Worm (Caenorhabditis elegans) whole organism, early embryonic: ENCODE results near the gene sup-18.

Experiments
- F13C5.2 ChIP-seq: sonication (generic microtip); optimal IDR thresholded peaks from 2 replicates; lab custom pipeline; 2017; ENCODE audit warnings: mild to moderate bottlenecking, missing genetic modification characterization, inconsistent platforms, missing compliant biosample characterization
- aly-1 ChIP-seq: sonication (generic microtip); optimal IDR thresholded peaks from 2 replicates; lab custom pipeline; 2016; ENCODE audit warnings: missing genetic modification characterization, missing compliant biosample characterization
- ama-1 ChIP-seq: fragments of 150-350 bp; optimal IDR thresholded peaks from 2 replicates; lab custom pipeline; 2014
- ceh-36 ChIP-seq: sonication (generic microtip); optimal IDR thresholded peaks from 2 replicates; lab custom pipeline; 2016; ENCODE audit warnings: missing genetic modification characterization, inconsistent platforms, missing compliant biosample characterization
- ets-7 ChIP-seq: sonication (generic microtip); optimal IDR thresholded peaks from 2 replicates; lab custom pipeline; 2016; ENCODE audit warnings: missing genotype, missing genetic modification characterization, missing compliant biosample characterization
- flt-1 ChIP-seq: fragments of 200-800 bp; sonication (Bioruptor generic); IDR thresholded peaks from 2 replicates; pipeline ENCODE4 v1.3.6; 2022; ENCODE audit warnings: missing genetic modification characterization, missing compliant biosample characterization
- hmbx-1 ChIP-seq: sonication (generic microtip); optimal IDR thresholded peaks from 2 replicates; lab custom pipeline; 2016; ENCODE audit warnings: mild to moderate bottlenecking, missing genetic modification characterization, missing compliant biosample characterization
- hnd-1 ChIP-seq: sonication (generic microtip); optimal IDR thresholded peaks from 2 replicates; lab custom pipeline; 2016; ENCODE audit warnings: missing genetic modification characterization, missing compliant biosample characterization
- pes-1 ChIP-seq: fragments of 200-800 bp; sonication (Bioruptor generic); IDR thresholded peaks from 2 replicates; pipeline ENCODE4 v1.3.6; 2022; ENCODE audit warnings: missing genetic modification reagents, missing genetic modification characterization, missing compliant biosample characterization
- scrt-1 ChIP-seq: fragments of 200-800 bp; sonication (Bioruptor generic); IDR thresholded peaks from 2 replicates; pipeline ENCODE4 v1.3.6; 2022; ENCODE audit warnings: missing genetic modification characterization, missing compliant biosample characterization
- sea-1 ChIP-seq: fragments of 200-800 bp; sonication (Bioruptor generic); conservative IDR thresholded peaks from 2 replicates; pipeline ENCODE4 v1.3.6; 2022; ENCODE audit warnings: missing genetic modification characterization, missing compliant biosample characterization
- tbx-11 ChIP-seq: fragments of 200-800 bp; sonication (Bioruptor generic); IDR thresholded peaks from 2 replicates; pipeline ENCODE4 v1.3.6; 2022; ENCODE audit warnings: missing genetic modification characterization, missing compliant biosample characterization
- tbx-37 ChIP-seq: fragments of 200-800 bp; sonication (Bioruptor generic); conservative IDR thresholded peaks from 2 replicates; pipeline ENCODE4 v1.3.6; 2022; ENCODE audit warnings: missing genetic modification reagents, missing genetic modification characterization, missing compliant biosample characterization
- tra-4 ChIP-seq: sonication (generic microtip); optimal IDR thresholded peaks from 2 replicates; lab custom pipeline; 2017; ENCODE audit warnings: missing genetic modification characterization, missing compliant biosample characterization

- TF ChIP-seq flt-1 (GFP tag; lab: Robert Waterston, UW) (no peak), aly-1 (tag; lab: Kevin White, UChicago) (no peak), ama-1 (lab: Kevin White, UChicago) (no peak), scrt-1 (GFP tag; lab: Robert Waterston, UW) (no peak), F13C5.2 (tag; lab: Kevin White, UChicago) (no peak), tbx-37 (GFP tag; lab: Robert Waterston, UW) (no peak), ets-7 (tag; lab: Kevin White, UChicago) (no peak), hnd-1 (tag; lab: Kevin White, UChicago) (no peak), tbx-11 (no peak), ceh-36 (tag; lab: Kevin White, UChicago) (no peak), pes-1 (GFP tag; lab: Robert Waterston, UW) (no peak), sea-1 (GFP tag; lab: Robert Waterston, UW) (no peak), hmbx-1 (tag; lab: Kevin White, UChicago) (no peak), tra-4 (tag; lab: Kevin White, UChicago) (no peak)
Observed at ce11 chrIII:7857142-7857541, 21.6 kb downstream of the sup-18 start, which contains the start of gene tag-307.
